Worm (Caenorhabditis elegans): ENCODE measurements around the gene utp-20.

utp-20 gene

DNA sequence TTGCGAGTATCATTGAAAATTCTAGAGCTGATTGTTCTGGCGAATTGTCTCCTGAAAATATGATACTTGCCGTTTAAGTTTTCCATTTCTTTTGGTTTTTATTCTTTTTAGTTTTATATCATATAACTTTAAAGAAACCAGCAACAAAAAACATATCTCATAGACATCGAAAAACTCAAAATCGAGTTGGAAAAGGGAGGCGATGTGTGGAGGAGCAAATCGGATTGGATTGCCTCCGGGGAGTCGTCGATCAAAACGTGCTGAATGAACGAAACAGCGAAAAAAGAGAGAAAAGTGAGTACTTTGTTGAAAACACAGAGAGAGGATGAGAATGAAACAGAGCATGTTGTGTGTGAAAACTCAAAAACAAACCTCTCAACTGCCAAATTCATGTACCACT lies 39.0 kb upstream of the utp-20 start:
- TF ChIP-seq ceh-30 (tag; optimal IDR thresholded peaks at IDR 0.05), result no peak
- TF ChIP-seq pqm-1 (tag; optimal IDR thresholded peaks at IDR 0.05), result no peak
- no peak for TF ChIP-seq ama-1 (optimal IDR thresholded peaks at IDR 0.05)
- TF ChIP-seq ceh-9 (tag; optimal IDR thresholded peaks at IDR 0.05), result no peak
- no peak for TF ChIP-seq nhr-11 (tag; optimal IDR thresholded peaks at IDR 0.05)
- TF ChIP-seq nfya-1 (tag; optimal IDR thresholded peaks at IDR 0.05), result no peak
- peak; percentile 24 for TF ChIP-seq unc-42 (tag; optimal IDR thresholded peaks at IDR 0.05)

DNA sequence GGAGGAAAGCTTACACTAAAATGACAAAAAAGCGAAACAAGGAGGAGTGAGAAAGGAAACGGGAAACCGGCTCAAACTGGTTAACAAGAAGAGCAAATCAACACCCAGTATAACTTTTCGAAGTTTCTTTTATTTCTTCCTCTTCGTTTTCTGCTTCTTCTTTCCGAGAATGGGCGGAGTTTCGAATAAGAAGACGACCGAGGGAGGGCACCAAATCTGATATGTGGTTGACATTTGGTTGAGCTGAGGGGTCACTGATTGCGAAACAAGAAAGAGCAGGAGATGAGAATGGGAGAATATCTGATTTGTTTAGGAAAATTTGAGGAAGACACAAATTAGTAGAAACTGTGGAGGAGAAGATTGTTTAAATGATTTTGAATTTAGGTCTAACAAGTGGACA lies 37.6 kb upstream of the utp-20 start:
- no peak for TF ChIP-seq syd-9 (tag; optimal IDR thresholded peaks at IDR 0.05)
- peak; percentile 55 for TF ChIP-seq unc-42 (tag; optimal IDR thresholded peaks at IDR 0.05)
- TF ChIP-seq F13H6.1 (tag; optimal IDR thresholded peaks at IDR 0.05), result no peak
- no peak for TF ChIP-seq madf-2 (tag; optimal IDR thresholded peaks at IDR 0.05)

DNA sequence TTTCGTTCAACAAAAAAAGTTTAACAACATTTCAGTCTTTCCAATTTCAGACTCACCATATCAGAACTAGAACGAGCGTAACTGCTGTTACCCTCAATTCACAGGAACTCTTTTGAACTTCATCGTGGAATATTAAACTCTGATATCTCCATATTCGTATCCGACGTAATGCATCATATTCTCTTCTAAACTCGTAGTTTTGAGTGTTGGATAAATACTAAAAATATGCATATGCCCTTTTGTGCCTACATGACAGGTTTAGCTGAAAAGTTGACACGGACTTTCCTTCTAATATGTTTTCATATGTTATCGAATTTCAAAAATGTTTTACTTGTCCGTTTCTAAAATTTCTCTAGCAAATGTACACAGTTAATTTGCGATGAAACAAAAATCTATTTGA lies 37.1 kb upstream of the utp-20 start, which contains the start of gene twk-49:
twk-49 (minus strand) TSS at position 101 of the 400 bp plus-strand sequence.
- no peak for TF ChIP-seq ceh-9 (tag; optimal IDR thresholded peaks at IDR 0.05)
- TF ChIP-seq pax-1 (tag; optimal IDR thresholded peaks at IDR 0.05), result no peak
- TF ChIP-seq ama-1 (optimal IDR thresholded peaks at IDR 0.05), result no peak
- TF ChIP-seq che-1 (tag; optimal IDR thresholded peaks at IDR 0.05), result no peak
- TF ChIP-seq ceh-2 (tag; optimal IDR thresholded peaks at IDR 0.05), result no peak
- TF ChIP-seq hlh-8 (tag; optimal IDR thresholded peaks at IDR 0.05), result no peak
- TF ChIP-seq ceh-34 (tag; optimal IDR thresholded peaks at IDR 0.05), result no peak
- TF ChIP-seq madf-2 (tag; optimal IDR thresholded peaks at IDR 0.05), result no peak
- no peak for TF ChIP-seq hlh-30 (tag; optimal IDR thresholded peaks at IDR 0.05; ENCODE audit: insufficient read depth)
- TF ChIP-seq hlh-13 (GFP tag; optimal IDR thresholded peaks at IDR 0.05), result no peak
- no peak for TF ChIP-seq rnt-1 (tag; optimal IDR thresholded peaks at IDR 0.05)
- TF ChIP-seq ceh-31 (tag; optimal IDR thresholded peaks at IDR 0.05), result no peak
- TF ChIP-seq pag-3 (tag; optimal IDR thresholded peaks at IDR 0.05; ENCODE audit: borderline replicate concordance), result no peak
- no peak for TF ChIP-seq npax-4 (tag; optimal IDR thresholded peaks at IDR 0.05)

DNA sequence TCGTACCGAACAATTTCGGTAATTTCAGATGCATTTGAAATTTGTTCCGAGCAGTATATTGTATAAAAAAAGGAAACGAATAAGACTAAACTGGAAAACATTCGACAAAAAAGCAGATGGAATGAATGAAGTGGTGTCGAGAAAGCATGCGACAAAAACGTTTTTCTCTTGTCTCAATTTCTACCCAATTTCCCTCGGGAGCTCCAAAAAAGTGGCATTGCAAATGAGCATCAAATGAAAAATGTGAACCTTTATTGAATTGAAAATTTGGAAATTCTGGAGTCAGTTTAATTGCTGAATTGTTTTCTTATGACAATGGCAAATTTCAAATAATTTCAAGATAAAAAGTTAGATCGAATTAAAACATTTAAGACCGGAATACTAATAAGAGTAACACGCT lies 36.0 kb upstream of the utp-20 start, which contains the start of gene R05G9.5:
R05G9.5 (minus strand) TSS at position 101 of the 400 bp plus-strand sequence.
- TF ChIP-seq ceh-18 (tag; optimal IDR thresholded peaks at IDR 0.05) (no peak), ceh-34 (tag; optimal IDR thresholded peaks at IDR 0.05) (no peak)

DNA sequence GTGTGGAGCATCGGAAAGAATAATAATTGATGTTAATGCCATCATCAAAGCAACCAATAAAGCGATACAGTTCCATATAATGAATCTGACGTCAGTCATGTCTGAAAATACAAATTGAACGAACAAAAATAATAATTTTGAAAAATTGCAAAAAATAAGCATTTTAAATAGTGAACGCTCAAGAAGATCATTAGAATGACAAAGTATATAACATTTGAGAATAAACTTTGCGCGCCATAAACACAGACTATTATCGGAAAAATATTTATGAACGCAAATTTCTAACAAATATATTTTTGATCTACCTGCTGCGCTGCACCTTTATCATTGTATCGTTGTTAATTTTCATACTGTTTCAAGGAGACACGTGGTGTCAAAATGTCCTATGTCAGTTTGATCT lies 34.8 kb upstream of the utp-20 start, which contains the start of gene R05G9.3:
R05G9.3 (minus strand) TSS at position 101 of the 400 bp plus-strand sequence.
- no peak for TF ChIP-seq ama-1 (optimal IDR thresholded peaks at IDR 0.05)
- TF ChIP-seq odd-2 (tag; optimal IDR thresholded peaks at IDR 0.05), result no peak
- no peak for TF ChIP-seq ceh-31 (tag; optimal IDR thresholded peaks at IDR 0.05)
- no peak for TF ChIP-seq sox-4 (tag; optimal IDR thresholded peaks at IDR 0.05)
- no peak for TF ChIP-seq hlh-13 (GFP tag; optimal IDR thresholded peaks at IDR 0.05)
- TF ChIP-seq gmeb-2 (tag; optimal IDR thresholded peaks at IDR 0.05), result no peak
- no peak for TF ChIP-seq ahr-1 (tag; optimal IDR thresholded peaks at IDR 0.05)
- TF ChIP-seq ztf-16 (tag; optimal IDR thresholded peaks at IDR 0.05), result no peak
- no peak for TF ChIP-seq ref-2 (tag; optimal IDR thresholded peaks at IDR 0.05)
- TF ChIP-seq ceh-2 (tag; optimal IDR thresholded peaks at IDR 0.05), result no peak
- no peak for TF ChIP-seq hlh-8 (tag; optimal IDR thresholded peaks at IDR 0.05)
- no peak for TF ChIP-seq elt-2 (tag; optimal IDR thresholded peaks at IDR 0.05)
- TF ChIP-seq syd-9 (tag; optimal IDR thresholded peaks at IDR 0.05), result no peak
- no peak for TF ChIP-seq ceh-6 (GFP tag; optimal IDR thresholded peaks at IDR 0.05)
- no peak for TF ChIP-seq ceh-9 (tag; optimal IDR thresholded peaks at IDR 0.05)
- no peak for TF ChIP-seq eyg-1 (tag; optimal IDR thresholded peaks at IDR 0.05)
- TF ChIP-seq pax-1 (tag; optimal IDR thresholded peaks at IDR 0.05), result no peak
- no peak for TF ChIP-seq unc-55 (GFP tag; optimal IDR thresholded peaks at IDR 0.05)
- no peak for TF ChIP-seq elt-4 (tag; optimal IDR thresholded peaks at IDR 0.05)

DNA sequence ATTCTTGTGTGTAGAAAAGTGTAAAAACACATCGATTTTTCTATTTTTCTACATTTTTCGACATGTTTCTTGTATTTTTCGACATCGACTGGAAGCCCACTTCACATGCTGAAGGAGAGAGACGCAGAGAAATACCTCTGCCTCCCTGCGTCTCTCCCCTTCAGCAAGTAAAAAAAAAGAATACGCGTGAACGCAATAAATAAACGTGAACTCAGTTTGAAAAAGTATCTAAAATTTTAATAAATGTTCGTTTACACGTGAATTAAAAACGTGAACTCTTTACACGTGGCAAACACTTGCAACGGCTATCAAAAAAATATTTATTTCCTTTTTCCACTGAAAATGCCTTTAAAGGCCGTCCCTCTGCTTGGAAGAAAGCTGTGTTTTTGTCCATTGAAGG lies 33.3 kb upstream of the utp-20 start, which contains the start of gene R05G9.1:
R05G9.1 (plus strand) TSS at position 343 of the 400 bp plus-strand sequence.
- TF ChIP-seq nhr-11 (tag; optimal IDR thresholded peaks at IDR 0.05) (no peak), mec-3 (tag; optimal IDR thresholded peaks at IDR 0.05; ENCODE audit: borderline replicate concordance) (no peak), ceh-6 (GFP tag; optimal IDR thresholded peaks at IDR 0.05) (no peak), ceh-30 (tag; optimal IDR thresholded peaks at IDR 0.05) (no peak), syd-9 (tag; optimal IDR thresholded peaks at IDR 0.05) (no peak), ceh-9 (tag; optimal IDR thresholded peaks at IDR 0.05) (no peak), ref-2 (tag; optimal IDR thresholded peaks at IDR 0.05) (no peak), pros-1 (tag; optimal IDR thresholded peaks at IDR 0.05) (no peak), che-1 (tag; optimal IDR thresholded peaks at IDR 0.05) (no peak), C38D4.7 (GFP tag; optimal IDR thresholded peaks at IDR 0.05) (no peak), ztf-16 (tag; optimal IDR thresholded peaks at IDR 0.05) (no peak), lim-6 (tag; optimal IDR thresholded peaks at IDR 0.05) (no peak), unc-86 (tag; optimal IDR thresholded peaks at IDR 0.05) (no peak)
